Worm (Caenorhabditis elegans): ENCODE measurements around the gene ubh-3.

- TF ChIP-seq tra-4 (tag; optimal IDR thresholded peaks at IDR 0.05) (no peak), F13C5.2 (tag; optimal IDR thresholded peaks at IDR 0.05) (no peak), hmg-4 (GFP tag; optimal IDR thresholded peaks at IDR 0.05) (no peak), ama-1 (optimal IDR thresholded peaks at IDR 0.05) (no peak), aly-1 (tag; optimal IDR thresholded peaks at IDR 0.05) (no peak), ceh-13 (GFP tag; optimal IDR thresholded peaks at IDR 0.05) (no peak), hnd-1 (tag; optimal IDR thresholded peaks at IDR 0.05) (no peak), pes-1 (GFP tag; IDR thresholded peaks at IDR 0.05) (no peak), scrt-1 (GFP tag; IDR thresholded peaks at IDR 0.05) (no peak), flt-1 (GFP tag; IDR thresholded peaks at IDR 0.05) (no peak), tbx-11 (GFP tag; IDR thresholded peaks at IDR 0.05) (no peak), B0310.2 (tag; optimal IDR thresholded peaks at IDR 0.05) (no peak), ets-7 (tag; optimal IDR thresholded peaks at IDR 0.05) (no peak)
Observed at ce11 chrV:6516491-6517304, 8.1 kb upstream of the ubh-3 start, which contains the start of gene mdh-1.
